Worm (Caenorhabditis elegans) whole organism, young adult: ENCODE data around the gene mog-5.

ENCODE experiments used
- nhr-120 ChIP-seq: fragments of 200-800 bp; sonication (Bioruptor generic); IDR thresholded peaks from 2 replicates; pipeline ENCODE4 v1.3.6; 2022; ENCODE audit warnings: missing genetic modification characterization, missing compliant biosample characterization
- nhr-80 ChIP-seq: sonication (generic microtip); optimal IDR thresholded peaks from 2 replicates; lab custom pipeline; 2016; ENCODE audit warnings: missing genetic modification characterization, missing compliant biosample characterization
- pha-4 ChIP-seq: fragments of 150-350 bp; sonication (generic microtip); optimal IDR thresholded peaks from 2 replicates; lab custom pipeline; 2014; ENCODE audit warnings: missing biosample characterization, missing genetic modification reagents, missing genetic modification characterization

- TF ChIP-seq nhr-80 (tag; lab: Kevin White, UChicago), result peak; percentile 16
- TF ChIP-seq nhr-120 (GFP tag; lab: Robert Waterston, UW), result no peak
- TF ChIP-seq pha-4, result no peak
Observed at ce11 chrII:5378239-5378521, 21.2 kb upstream of the mog-5 start.
